Worm (Caenorhabditis elegans) whole organism, L3 larva: ENCODE data around the gene mth-1.

Experiments
- aly-2 ChIP-seq: fragments of 150-350 bp; optimal IDR thresholded peaks from 2 replicates; lab custom pipeline; 2014; ENCODE audit warnings: missing biosample characterization, missing genetic modification characterization
- ama-1 ChIP-seq: fragments of 150-350 bp; optimal IDR thresholded peaks from 2 replicates; lab custom pipeline; 2018
- ceh-28 ChIP-seq: fragments of 150-350 bp; optimal IDR thresholded peaks from 2 replicates; lab custom pipeline; 2014; ENCODE audit warnings: missing biosample characterization, missing genetic modification reagents, missing genetic modification characterization
- ceh-82 ChIP-seq: fragments of 150-350 bp; optimal IDR thresholded peaks from 2 replicates; lab custom pipeline; 2014; ENCODE audit warnings: missing biosample characterization, missing genetic modification characterization
- ceh-9 ChIP-seq: sonication (generic microtip); optimal IDR thresholded peaks from 2 replicates; lab custom pipeline; 2018; ENCODE audit warnings: missing biosample characterization, missing genetic modification characterization
- egl-27 ChIP-seq: sonication (generic microtip); optimal IDR thresholded peaks from 4 replicates; lab custom pipeline; 2017; ENCODE audit warnings: missing biosample characterization, missing genetic modification reagents, missing genetic modification characterization
- elt-2 ChIP-seq: sonication (generic microtip); optimal IDR thresholded peaks from 2 replicates; lab custom pipeline; 2016; ENCODE audit warnings: missing genetic modification reagents, mild to moderate bottlenecking, missing genetic modification characterization, missing compliant biosample characterization
- lsy-12 ChIP-seq: sonication (generic microtip); optimal IDR thresholded peaks from 2 replicates; lab custom pipeline; 2016; ENCODE audit warnings: mild to moderate bottlenecking, missing genetic modification characterization, missing compliant biosample characterization
- mdl-1 ChIP-seq: fragments of 150-350 bp; optimal IDR thresholded peaks from 2 replicates; lab custom pipeline; 2014; ENCODE audit warnings: missing biosample characterization, missing genetic modification characterization
- nhr-11 ChIP-seq: fragments of 150-350 bp; optimal IDR thresholded peaks from 2 replicates; lab custom pipeline; 2014; ENCODE audit warnings: missing biosample characterization, missing genetic modification characterization
- nhr-237 ChIP-seq: fragments of 150-350 bp; optimal IDR thresholded peaks from 2 replicates; lab custom pipeline; 2014; ENCODE audit warnings: missing biosample characterization, missing genetic modification characterization
- nhr-77 ChIP-seq: fragments of 150-350 bp; optimal IDR thresholded peaks from 2 replicates; lab custom pipeline; 2014; ENCODE audit warnings: missing biosample characterization, missing genetic modification characterization
- zag-1 ChIP-seq: fragments of 150-350 bp; optimal IDR thresholded peaks from 2 replicates; lab custom pipeline; 2014; ENCODE audit warnings: missing biosample characterization, missing genetic modification characterization

ce11 chrII:4167833-4168232, 35.7 kb downstream of the mth-1 start:
- TF ChIP-seq elt-2 (no peak), ceh-82 (tag; lab: Kevin White, UChicago) (no peak), ceh-28 (tag; lab: Kevin White, UChicago) (no peak), aly-2 (tag; lab: Kevin White, UChicago) (no peak), nhr-11 (tag; lab: Kevin White, UChicago) (no peak), mdl-1 (no peak), nhr-237 (tag; lab: Kevin White, UChicago) (no peak), lsy-12 (tag; lab: Kevin White, UChicago) (no peak), nhr-77 (no peak), ama-1 (no peak), zag-1 (tag; lab: Kevin White, UChicago) (no peak), ceh-9 (tag; lab: Kevin White, UChicago) (no peak), egl-27 (tag; lab: Kevin White, UChicago) (no peak)
